Worm (Caenorhabditis elegans): ENCODE data around the gene col-122.

Gene col-122

ce11 chrIV:9525682-9526416 lies 37.3 kb upstream of the col-122 start, which contains the start of gene elo-1:
Gene elo-1 (plus strand): TSS chrIV:9526366.
- no peak for TF ChIP-seq ham-2 (GFP tag; optimal IDR thresholded peaks at IDR 0.05)
- peak; percentile 10 for TF ChIP-seq hlh-1 (tag; optimal IDR thresholded peaks at IDR 0.05)
- TF ChIP-seq unc-62 (GFP tag; optimal IDR thresholded peaks at IDR 0.05): no peak
- TF ChIP-seq elt-3 (tag; optimal IDR thresholded peaks at IDR 0.05): no peak
- no peak for TF ChIP-seq blmp-1 (tag; optimal IDR thresholded peaks at IDR 0.05)

ce11 chrIV:9527002-9527401 lies 36.2 kb upstream of the col-122 start:
- TF ChIP-seq lsy-2 (tag; optimal IDR thresholded peaks at IDR 0.05) (no peak), nhr-2 (tag; optimal IDR thresholded peaks at IDR 0.05) (no peak), cnd-1 (tag; optimal IDR thresholded peaks at IDR 0.05) (no peak), unc-120 (tag; optimal IDR thresholded peaks at IDR 0.05; ENCODE audit: poor library complexity, severe bottlenecking) (no peak), drap-1 (GFP tag; optimal IDR thresholded peaks at IDR 0.05) (no peak), unc-62 (GFP tag; optimal IDR thresholded peaks at IDR 0.05) (no peak), nhr-76 (tag; optimal IDR thresholded peaks at IDR 0.05) (no peak), nhr-28 (tag; optimal IDR thresholded peaks at IDR 0.05) (no peak), hlh-1 (tag; optimal IDR thresholded peaks at IDR 0.05) (no peak), mls-2 (tag; optimal IDR thresholded peaks at IDR 0.05) (no peak)

ce11 chrIV:9529647-9530046 lies 33.5 kb upstream of the col-122 start, which contains the start of gene elo-7:
Gene elo-7 (plus strand): TSS chrIV:9529947.
- TF ChIP-seq M03D4.4 (tag; optimal IDR thresholded peaks at IDR 0.05) (no peak), ham-2 (GFP tag; optimal IDR thresholded peaks at IDR 0.05) (no peak), cnd-1 (tag; optimal IDR thresholded peaks at IDR 0.05) (no peak), nhr-76 (tag; optimal IDR thresholded peaks at IDR 0.05) (no peak), nhr-2 (tag; optimal IDR thresholded peaks at IDR 0.05) (no peak), zip-8 (tag; optimal IDR thresholded peaks at IDR 0.05) (no peak), ceh-39 (tag; optimal IDR thresholded peaks at IDR 0.05) (no peak), unc-120 (tag; optimal IDR thresholded peaks at IDR 0.05; ENCODE audit: poor library complexity, severe bottlenecking) (no peak), sptf-1 (tag; optimal IDR thresholded peaks at IDR 0.05) (no peak), unc-62 (GFP tag; optimal IDR thresholded peaks at IDR 0.05) (no peak), ceh-43 (GFP tag; optimal IDR thresholded peaks at IDR 0.05) (no peak), ces-1 (GFP tag; optimal IDR thresholded peaks at IDR 0.05) (no peak), hlh-1 (tag; optimal IDR thresholded peaks at IDR 0.05) (no peak), elt-3 (tag; optimal IDR thresholded peaks at IDR 0.05) (no peak), mab-5 (tag; optimal IDR thresholded peaks at IDR 0.05) (no peak), unc-39 (tag; optimal IDR thresholded peaks at IDR 0.05) (no peak), pha-4 (tag; optimal IDR thresholded peaks at IDR 0.05) (no peak), mls-2 (tag; optimal IDR thresholded peaks at IDR 0.05) (no peak)

ce11 chrIV:9530768-9531167 lies 32.4 kb upstream of the col-122 start:
- no peak for TF ChIP-seq ces-1 (GFP tag; optimal IDR thresholded peaks at IDR 0.05)
- no peak for TF ChIP-seq bed-3 (GFP tag; optimal IDR thresholded peaks at IDR 0.05)
- no peak for TF ChIP-seq M03D4.4 (tag; optimal IDR thresholded peaks at IDR 0.05)
- TF ChIP-seq unc-62 (GFP tag; optimal IDR thresholded peaks at IDR 0.05): no peak
- TF ChIP-seq nhr-12 (tag; optimal IDR thresholded peaks at IDR 0.05): no peak
- TF ChIP-seq lin-13 (tag; optimal IDR thresholded peaks at IDR 0.05): no peak
- TF ChIP-seq ceh-39 (tag; optimal IDR thresholded peaks at IDR 0.05): no peak
- TF ChIP-seq ceh-83 (GFP tag; optimal IDR thresholded peaks at IDR 0.05): no peak
- no peak for TF ChIP-seq drap-1 (GFP tag; optimal IDR thresholded peaks at IDR 0.05)
- no peak for TF ChIP-seq pha-4 (tag; optimal IDR thresholded peaks at IDR 0.05)
- TF ChIP-seq lsy-2 (tag; optimal IDR thresholded peaks at IDR 0.05): no peak
- TF ChIP-seq elt-3 (tag; optimal IDR thresholded peaks at IDR 0.05): no peak
- no peak for TF ChIP-seq blmp-1 (tag; optimal IDR thresholded peaks at IDR 0.05)
- TF ChIP-seq nhr-76 (tag; optimal IDR thresholded peaks at IDR 0.05): no peak
- TF ChIP-seq unc-39 (tag; optimal IDR thresholded peaks at IDR 0.05): no peak
- no peak for TF ChIP-seq snpc-4 (tag; optimal IDR thresholded peaks at IDR 0.05)
- no peak for TF ChIP-seq nhr-28 (tag; optimal IDR thresholded peaks at IDR 0.05)
- no peak for TF ChIP-seq sptf-1 (tag; optimal IDR thresholded peaks at IDR 0.05)
- TF ChIP-seq cnd-1 (tag; optimal IDR thresholded peaks at IDR 0.05): no peak

ce11 chrIV:9533071-9533470 lies 30.1 kb upstream of the col-122 start, which contains the start of gene F56H11.2:
Gene F56H11.2 (minus strand): TSS chrIV:9533171.
- TF ChIP-seq ceh-83 (GFP tag; optimal IDR thresholded peaks at IDR 0.05): no peak

ce11 chrIV:9534342-9534741 lies 28.8 kb upstream of the col-122 start:
- TF ChIP-seq nhr-76 (tag; optimal IDR thresholded peaks at IDR 0.05): no peak
- TF ChIP-seq hlh-1 (tag; optimal IDR thresholded peaks at IDR 0.05): no peak
- no peak for TF ChIP-seq flh-1 (GFP tag; optimal IDR thresholded peaks at IDR 0.05)
- no peak for TF ChIP-seq pha-4 (tag; optimal IDR thresholded peaks at IDR 0.05)
- no peak for TF ChIP-seq unc-39 (tag; optimal IDR thresholded peaks at IDR 0.05)
- TF ChIP-seq drap-1 (GFP tag; optimal IDR thresholded peaks at IDR 0.05): no peak
- TF ChIP-seq sem-2 (GFP tag; optimal IDR thresholded peaks at IDR 0.05): no peak
- TF ChIP-seq elt-3 (tag; optimal IDR thresholded peaks at IDR 0.05): no peak
- TF ChIP-seq blmp-1 (tag; optimal IDR thresholded peaks at IDR 0.05): no peak
- TF ChIP-seq ceh-83 (GFP tag; optimal IDR thresholded peaks at IDR 0.05): no peak
- TF ChIP-seq unc-62 (GFP tag; optimal IDR thresholded peaks at IDR 0.05): no peak
- no peak for TF ChIP-seq nhr-12 (tag; optimal IDR thresholded peaks at IDR 0.05)
